Worm (Caenorhabditis elegans) whole organism, midembryonic: ENCODE results near the gene odr-7.

Experiments used
- med-1 ChIP-seq: sonication (generic microtip); optimal IDR thresholded peaks from 2 replicates; lab custom pipeline; 2017; ENCODE audit warnings: missing genetic modification characterization, mild to moderate bottlenecking, missing compliant biosample characterization, antibody characterized with exemption, missing genetic modification reagents; ENCODE audit not compliant: insufficient read depth
- ref-1 ChIP-seq: fragments of 200-800 bp; sonication (Bioruptor generic); conservative IDR thresholded peaks from 2 replicates; pipeline ENCODE4 v1.3.6; 2022; ENCODE audit warnings: missing genetic modification reagents, missing genetic modification characterization, missing compliant biosample characterization
- ztf-23 ChIP-seq: fragments of 200-800 bp; sonication (Bioruptor generic); IDR thresholded peaks from 2 replicates; pipeline ENCODE4 v1.3.6; 2022; ENCODE audit warnings: missing genetic modification reagents, missing genetic modification characterization, missing compliant biosample characterization
- ztf-29 ChIP-seq: fragments of 200-800 bp; sonication (Bioruptor generic); IDR thresholded peaks from 2 replicates; pipeline ENCODE4 v1.3.6; 2022; ENCODE audit warnings: missing genetic modification reagents, missing genetic modification characterization, missing compliant biosample characterization

DNA sequence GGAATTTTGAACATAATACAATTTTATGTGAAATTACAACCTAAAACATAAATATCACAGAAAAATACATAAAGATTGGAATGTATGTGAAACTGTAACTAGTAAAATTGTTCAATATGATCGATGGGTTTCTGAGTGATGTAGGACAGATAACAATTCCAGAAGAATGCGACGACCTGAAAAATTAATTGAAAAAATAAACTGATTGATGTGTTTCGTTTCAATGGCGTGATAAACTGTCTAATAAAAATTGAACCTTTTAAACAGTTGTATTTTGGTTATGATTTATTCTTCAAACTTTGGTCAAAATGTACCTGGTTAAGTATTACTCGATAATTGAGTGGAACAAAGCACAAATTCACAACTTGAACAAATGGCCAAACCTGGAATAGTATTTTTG is 10.2 kb downstream of the odr-7 start:
- no peak for TF ChIP-seq med-1
- TF ChIP-seq ztf-29 (GFP tag; lab: Robert Waterston, UW): no peak
- no peak for TF ChIP-seq ztf-23 (GFP tag; lab: Robert Waterston, UW)
- TF ChIP-seq ref-1 (GFP tag; lab: Robert Waterston, UW): no peak
